Fruit fly (Drosophila melanogaster) whole organism, embryonic: ENCODE results near the gene CG42674.

Experiments used
- ATbp ChIP-seq: fragments of 200-800 bp; sonication (Bioruptor generic); optimal IDR thresholded peaks from 2 replicates; lab custom pipeline; 2017; ENCODE audit warnings: missing biosample characterization, mild to moderate bottlenecking, missing genetic modification characterization, missing genetic modification reagents
- Awh ChIP-seq: fragments of 200-800 bp; sonication (Bioruptor generic); IDR thresholded peaks from 2 replicates; pipeline ENCODE4, ENCODE4 v1.3.6; 2022; ENCODE audit warnings: missing biosample characterization, missing genetic modification characterization
- CG10147 ChIP-seq: fragments of 200-800 bp; sonication (Bioruptor generic); optimal IDR thresholded peaks from 2 replicates; lab custom pipeline; 2019; ENCODE audit warnings: missing biosample characterization, mild to moderate bottlenecking, missing genetic modification characterization, moderate library complexity
- CG10274 ChIP-seq: fragments of 200-800 bp; sonication (Bioruptor generic); optimal IDR thresholded peaks from 3 replicates; lab custom pipeline; 2017; ENCODE audit warnings: missing biosample characterization, mild to moderate bottlenecking, missing genetic modification characterization
- CG12299 ChIP-seq: fragments of 200-800 bp; sonication (Bioruptor generic); optimal IDR thresholded peaks from 2 replicates; lab custom pipeline; 2018; ENCODE audit warnings: missing biosample characterization, mild to moderate bottlenecking, missing genetic modification characterization
- CG12391 ChIP-seq: fragments of 200-800 bp; sonication (Bioruptor generic); optimal IDR thresholded peaks from 3 replicates; lab custom pipeline; 2018; ENCODE audit warnings: missing biosample characterization, mild to moderate bottlenecking, missing genetic modification characterization, moderate library complexity
- CG13894 ChIP-seq: fragments of 200-800 bp; sonication (Bioruptor generic); optimal IDR thresholded peaks from 3 replicates; lab custom pipeline; 2018; ENCODE audit warnings: missing biosample characterization, mild to moderate bottlenecking, missing genetic modification characterization, moderate library complexity
- CG1529 ChIP-seq: fragments of 200-800 bp; sonication (Bioruptor generic); optimal IDR thresholded peaks from 3 replicates; lab custom pipeline; 2018; ENCODE audit warnings: missing biosample characterization, missing genetic modification characterization
- CG1602 ChIP-seq: fragments of 200-800 bp; sonication (Bioruptor generic); optimal IDR thresholded peaks from 3 replicates; lab custom pipeline; 2016; ENCODE audit warnings: missing biosample characterization, missing genetic modification characterization
- CG1647 ChIP-seq: fragments of 200-800 bp; sonication (Bioruptor generic); optimal IDR thresholded peaks from 3 replicates; lab custom pipeline; 2016; ENCODE audit warnings: missing biosample characterization, missing genetic modification characterization
- CG1792 ChIP-seq: fragments of 200-800 bp; sonication (Bioruptor generic); optimal IDR thresholded peaks from 2 replicates; lab custom pipeline; 2016; ENCODE audit warnings: missing biosample characterization, missing genetic modification characterization
- CG31441 ChIP-seq: fragments of 200-800 bp; sonication (Bioruptor generic); IDR thresholded peaks from 2 replicates; pipeline ENCODE4 v1.3.6; 2022; ENCODE audit warnings: missing biosample characterization, missing genetic modification characterization
- CG3838 ChIP-seq: fragments of 200-800 bp; sonication (Bioruptor generic); optimal IDR thresholded peaks from 3 replicates; lab custom pipeline; 2016; ENCODE audit warnings: missing biosample characterization, missing genetic modification characterization
- CG6813 ChIP-seq: fragments of 200-800 bp; sonication (Bioruptor generic); optimal IDR thresholded peaks from 2 replicates; lab custom pipeline; 2017; ENCODE audit warnings: missing biosample characterization, missing genetic modification characterization, mild to moderate bottlenecking, moderate library complexity, missing genetic modification reagents
- CG7357 ChIP-seq: fragments of 200-800 bp; sonication (Bioruptor generic); IDR thresholded peaks from 3 replicates; pipeline ENCODE4 v1.3.6; 2022; ENCODE audit warnings: missing biosample characterization, missing genetic modification characterization
- CG7372 ChIP-seq: fragments of 200-800 bp; sonication (Bioruptor generic); IDR thresholded peaks from 2 replicates; pipeline ENCODE4 v1.3.6; 2022; ENCODE audit warnings: missing biosample characterization, missing genetic modification characterization
- CG8924 ChIP-seq: fragments of 200-800 bp; optimal IDR thresholded peaks from 3 replicates; lab custom pipeline; 2019; ENCODE audit warnings: missing biosample characterization, mild to moderate bottlenecking, missing genetic modification characterization, moderate library complexity
- CG9609 ChIP-seq: fragments of 200-800 bp; sonication (Bioruptor generic); optimal IDR thresholded peaks from 3 replicates; lab custom pipeline; 2016; ENCODE audit warnings: missing biosample characterization, missing genetic modification characterization
- CoRest ChIP-seq: fragments of 200-800 bp; sonication (Bioruptor generic); optimal IDR thresholded peaks from 3 replicates; lab custom pipeline; 2018; ENCODE audit warnings: missing biosample characterization, mild to moderate bottlenecking, missing genetic modification characterization, moderate library complexity
- D19A ChIP-seq: fragments of 200-800 bp; optimal IDR thresholded peaks from 3 replicates; lab custom pipeline; 2019; ENCODE audit warnings: missing biosample characterization, mild to moderate bottlenecking, missing genetic modification characterization, moderate library complexity
- Gug ChIP-seq: fragments of 200-800 bp; sonication (Bioruptor generic); IDR thresholded peaks from 4 replicates; pipeline ENCODE4 v1.3.6; 2022; ENCODE audit warnings: missing biosample characterization, missing genetic modification characterization
- Max ChIP-seq: fragments of 200-800 bp; sonication (Bioruptor generic); optimal IDR thresholded peaks from 2 replicates; lab custom pipeline; 2016; ENCODE audit warnings: missing biosample characterization, mild to moderate bottlenecking, missing genetic modification characterization
- Myb ChIP-seq: fragments of 200-800 bp; sonication (Bioruptor generic); optimal IDR thresholded peaks from 2 replicates; lab custom pipeline; 2016; ENCODE audit warnings: missing biosample characterization, missing genetic modification characterization
- PHDP ChIP-seq: fragments of 200-800 bp; sonication (Bioruptor generic); optimal IDR thresholded peaks from 3 replicates; lab custom pipeline; 2018; ENCODE audit warnings: missing biosample characterization, mild to moderate bottlenecking, missing genetic modification characterization, moderate library complexity
- ara ChIP-seq: fragments of 200-800 bp; sonication (Bioruptor generic); IDR thresholded peaks from 2 replicates; pipeline ENCODE4 v1.3.6; 2022; ENCODE audit warnings: missing biosample characterization, missing genetic modification characterization
- br ChIP-seq: fragments of >200 bp; optimal IDR thresholded peaks from 2 replicates; lab custom pipeline; 2017
- cad ChIP-seq: fragments of >200 bp; optimal IDR thresholded peaks from 2 replicates; lab custom pipeline; 2017; ENCODE audit warnings: missing biosample characterization, missing genetic modification characterization
- ci ChIP-seq: fragments of 200-800 bp; sonication (Bioruptor generic); IDR thresholded peaks from 3 replicates; pipeline ENCODE4 v1.3.6; 2022; ENCODE audit warnings: missing biosample characterization, missing genetic modification characterization
- croc ChIP-seq: fragments of 200-800 bp; sonication (Bioruptor generic); conservative IDR thresholded peaks from 3 replicates; pipeline ENCODE4 v1.3.6; 2022; ENCODE audit warnings: missing biosample characterization, missing genetic modification characterization
- cwo ChIP-seq: fragments of 200-800 bp; sonication (Bioruptor generic); optimal IDR thresholded peaks from 3 replicates; lab custom pipeline; 2017; ENCODE audit warnings: missing biosample characterization, missing genetic modification characterization, mild to moderate bottlenecking, moderate library complexity, missing genetic modification reagents
- da ChIP-seq: fragments of 200-800 bp; sonication (Bioruptor generic); optimal IDR thresholded peaks from 2 replicates; lab custom pipeline; 2016; ENCODE audit warnings: missing biosample characterization, missing genetic modification characterization
- disco-r ChIP-seq: fragments of 200-800 bp; sonication (Bioruptor generic); optimal IDR thresholded peaks from 2 replicates; lab custom pipeline; 2016; ENCODE audit warnings: missing biosample characterization, missing genetic modification characterization
- gce ChIP-seq: fragments of 200-800 bp; sonication (Bioruptor generic); IDR thresholded peaks from 3 replicates; pipeline ENCODE4 v1.3.6; 2022; ENCODE audit warnings: missing biosample characterization, missing genetic modification characterization
- gfzf ChIP-seq: fragments of 200-800 bp; sonication (Bioruptor generic); optimal IDR thresholded peaks from 2 replicates; lab custom pipeline; 2016; ENCODE audit warnings: missing biosample characterization, mild to moderate bottlenecking, missing genetic modification characterization, moderate library complexity
- grau ChIP-seq: fragments of 200-800 bp; optimal IDR thresholded peaks from 3 replicates; lab custom pipeline; 2019; ENCODE audit warnings: missing biosample characterization, mild to moderate bottlenecking, missing genetic modification characterization, moderate library complexity
- grn ChIP-seq: fragments of 200-800 bp; sonication (Bioruptor generic); optimal IDR thresholded peaks from 3 replicates; lab custom pipeline; 2017; ENCODE audit warnings: missing biosample characterization, missing genetic modification characterization
- gt ChIP-seq: fragments of 200-800 bp; sonication (Bioruptor generic); IDR thresholded peaks from 2 replicates; pipeline ENCODE4 v1.3.6; 2022; ENCODE audit warnings: missing biosample characterization, missing genetic modification characterization
- hb ChIP-seq: fragments of 200-800 bp; sonication (Bioruptor generic); IDR thresholded peaks from 3 replicates; pipeline ENCODE4 v1.3.6; 2022; ENCODE audit warnings: missing biosample characterization, missing genetic modification characterization; ENCODE audit not compliant: partially characterized antibody
- ind ChIP-seq: fragments of 200-800 bp; sonication (Bioruptor generic); optimal IDR thresholded peaks from 3 replicates; lab custom pipeline; 2016; ENCODE audit warnings: missing biosample characterization, missing genetic modification characterization
- inv ChIP-seq: fragments of 200-800 bp; sonication (Bioruptor generic); IDR thresholded peaks from 2 replicates; pipeline ENCODE4 v1.3.6; 2022; ENCODE audit warnings: missing biosample characterization, missing genetic modification characterization; ENCODE audit not compliant: partially characterized antibody
- kay ChIP-seq: fragments of 200-800 bp; sonication (Bioruptor generic); optimal IDR thresholded peaks from 2 replicates; lab custom pipeline; 2016; ENCODE audit warnings: missing biosample characterization, missing genetic modification characterization
- pho ChIP-seq: fragments of 200-800 bp; sonication (Bioruptor generic); optimal IDR thresholded peaks from 2 replicates; lab custom pipeline; 2016; ENCODE audit warnings: missing biosample characterization, missing genetic modification characterization
- rib ChIP-seq: fragments of 200-800 bp; sonication (Bioruptor generic); IDR thresholded peaks from 2 replicates; pipeline ENCODE4 v1.3.6; 2022; ENCODE audit warnings: missing biosample characterization, missing genetic modification characterization
- schlank ChIP-seq: fragments of 200-800 bp; sonication (Bioruptor generic); optimal IDR thresholded peaks from 2 replicates; lab custom pipeline; 2018; ENCODE audit warnings: missing biosample characterization, mild to moderate bottlenecking, missing genetic modification characterization
- sisA ChIP-seq: fragments of 200-800 bp; sonication (Bioruptor generic); IDR thresholded peaks from 2 replicates; pipeline ENCODE4 v1.3.6; 2022; ENCODE audit warnings: missing biosample characterization, missing genetic modification characterization
- sr ChIP-seq: fragments of 200-800 bp; sonication (Bioruptor generic); IDR thresholded peaks from 3 replicates; pipeline ENCODE4 v1.3.6; 2022; ENCODE audit warnings: missing biosample characterization, missing genetic modification characterization
- stc ChIP-seq: fragments of 200-800 bp; sonication (Bioruptor generic); IDR thresholded peaks from 2 replicates; pipeline ENCODE4 v1.3.6; 2022; ENCODE audit warnings: missing biosample characterization, missing genetic modification characterization
- tin ChIP-seq: fragments of 200-800 bp; sonication (Bioruptor generic); optimal IDR thresholded peaks from 3 replicates; lab custom pipeline; 2016; ENCODE audit warnings: missing biosample characterization, missing genetic modification characterization
- unc-4 ChIP-seq: fragments of 200-800 bp; sonication (Bioruptor generic); IDR thresholded peaks from 2 replicates; pipeline ENCODE4 v1.3.6; 2022; ENCODE audit warnings: missing biosample characterization, missing genetic modification characterization; ENCODE audit not compliant: partially characterized antibody
- vvl ChIP-seq: fragments of 200-800 bp; sonication (Bioruptor generic); IDR thresholded peaks from 2 replicates; pipeline ENCODE4 v1.3.6; 2022; ENCODE audit warnings: missing biosample characterization, missing genetic modification characterization
- wdn ChIP-seq: fragments of 200-800 bp; sonication (Bioruptor generic); IDR thresholded peaks from 2 replicates; pipeline ENCODE4 v1.3.6; 2022; ENCODE audit warnings: missing biosample characterization, missing genetic modification characterization
- zen ChIP-seq: fragments of 200-800 bp; sonication (Bioruptor generic); optimal IDR thresholded peaks from 3 replicates; lab custom pipeline; 2018; ENCODE audit warnings: missing biosample characterization, mild to moderate bottlenecking, missing genetic modification characterization, moderate library complexity

Gene CG42674

dm6 chr3L:20194731-20195130, 3.4 kb downstream of the CG42674 start (continued):
- TF ChIP-seq Myb (GFP tag; lab: Kevin White, UChicago) (no peak), vvl (GFP tag; lab: Robert Waterston, UW) (peak; percentile 62), hb (GFP tag; lab: Robert Waterston, UW) (no peak), CG7372 (GFP tag; lab: Robert Waterston, UW) (peak; percentile 24; the same call in 1 of the 2 replicates), croc (GFP tag; lab: Robert Waterston, UW) (no peak), schlank (tag; lab: Kevin White, UChicago) (no peak), CG12299 (tag; lab: Kevin White, UChicago) (no peak), inv (GFP tag; lab: Robert Waterston, UW) (no peak), CG1792 (GFP tag; lab: Kevin White, UChicago) (no peak), kay (no peak), gfzf (GFP tag; lab: Kevin White, UChicago) (no peak), CG1529 (GFP tag; lab: Kevin White, UChicago) (no peak), CG9609 (GFP tag; lab: Kevin White, UChicago) (no peak), Max (GFP tag; lab: Kevin White, UChicago) (no peak), CG1602 (GFP tag; lab: Kevin White, UChicago) (peak; percentile 31), wdn (GFP tag; lab: Robert Waterston, UW) (no peak), CG31441 (GFP tag; lab: Robert Waterston, UW) (no peak), CG8924 (tag; lab: Kevin White, UChicago) (peak; percentile 28), CG12391 (peak; percentile 32), CG1647 (GFP tag; lab: Kevin White, UChicago) (no peak), ara (GFP tag; lab: Robert Waterston, UW) (peak; percentile 26; the same call in 1 of the 2 replicates), ind (peak; percentile 47), tin (GFP tag; lab: Kevin White, UChicago) (peak; percentile 31), ci (GFP tag; lab: Robert Waterston, UW) (0 out of 3 replicates have a peak, but pooled peaks have one; percentile 29), Gug (GFP tag; lab: Robert Waterston, UW) (peak; percentile 16; the same call in 1 of the 4 replicates), da (no peak), gt (no peak), br (no peak), unc-4 (GFP tag; lab: Robert Waterston, UW) (no peak), CG13894 (no peak), disco-r (GFP tag; lab: Kevin White, UChicago) (no peak), CG7357 (GFP tag; lab: Robert Waterston, UW) (no peak), CG3838 (no peak), rib (GFP tag; lab: Robert Waterston, UW) (no peak), CG10147 (GFP tag; lab: Kevin White, UChicago) (no peak), sisA (GFP tag; lab: Robert Waterston, UW) (0 out of 2 replicates have a peak, but pooled peaks have one; percentile 9), D19A (no peak), ATbp (GFP tag; lab: Kevin White, UChicago) (no peak), grau (tag; lab: Kevin White, UChicago) (peak; percentile 59), Awh (GFP tag; lab: Robert Waterston, UW) (no peak), gce (no peak), CG10274 (GFP tag; lab: Kevin White, UChicago) (no peak), pho (GFP tag; lab: Kevin White, UChicago) (no peak), sr (GFP tag; lab: Robert Waterston, UW) (no peak), CG6813 (GFP tag; lab: Kevin White, UChicago) (peak; percentile 32), cad (no peak), stc (GFP tag; lab: Robert Waterston, UW) (no peak), grn (GFP tag; lab: Kevin White, UChicago) (no peak), CoRest (peak; percentile 64), zen (tag; lab: Kevin White, UChicago) (no peak), cwo (GFP tag; lab: Kevin White, UChicago) (peak; percentile 37), PHDP (tag; lab: Kevin White, UChicago) (peak; percentile 35)
